Worm (Caenorhabditis elegans) whole organism, mixed stage, embryonic: ENCODE measurements around the gene wdr-83.

Source experiments
- M03D4.4 ChIP-seq: sonication (generic microtip); optimal IDR thresholded peaks from 2 replicates; lab custom pipeline; 2017; ENCODE audit warnings: mild to moderate bottlenecking, missing genetic modification characterization, missing compliant biosample characterization
- bed-3 ChIP-seq: fragments of 200-800 bp; sonication (Bioruptor generic); optimal IDR thresholded peaks from 3 replicates; lab custom pipeline; 2018; ENCODE audit warnings: mild to moderate bottlenecking, missing genetic modification characterization, moderate library complexity, missing compliant biosample characterization
- ceh-43 ChIP-seq: fragments of 200-800 bp; sonication (Bioruptor generic); optimal IDR thresholded peaks from 2 replicates; lab custom pipeline; 2018; ENCODE audit warnings: mild to moderate bottlenecking, missing genetic modification characterization, moderate library complexity, missing compliant biosample characterization
- mab-5 ChIP-seq: fragments of 150-350 bp; optimal IDR thresholded peaks from 2 replicates; lab custom pipeline; 2014; ENCODE audit warnings: missing biosample characterization, missing genetic modification characterization
- mep-1 ChIP-seq: fragments of 150-350 bp; optimal IDR thresholded peaks from 2 replicates; lab custom pipeline; 2017; ENCODE audit warnings: missing biosample characterization, missing genetic modification reagents, missing genetic modification characterization, inconsistent platforms
- nhr-237 ChIP-seq: fragments of 150-350 bp; optimal IDR thresholded peaks from 2 replicates; lab custom pipeline; 2014; ENCODE audit warnings: missing biosample characterization, missing genetic modification characterization
- nhr-28 ChIP-seq: fragments of 150-350 bp; optimal IDR thresholded peaks from 2 replicates; lab custom pipeline; 2014; ENCODE audit warnings: missing biosample characterization, missing genetic modification characterization
- nhr-76 ChIP-seq: sonication (generic microtip); optimal IDR thresholded peaks from 2 replicates; lab custom pipeline; 2017; ENCODE audit warnings: missing biosample characterization, missing genetic modification characterization
- snpc-4 ChIP-seq: fragments of 150-350 bp; optimal IDR thresholded peaks from 2 replicates; lab custom pipeline; 2014; ENCODE audit warnings: missing biosample characterization, missing genetic modification characterization
- sptf-1 ChIP-seq: sonication (generic microtip); optimal IDR thresholded peaks from 2 replicates; lab custom pipeline; 2017; ENCODE audit warnings: mild to moderate bottlenecking, missing genetic modification characterization, moderate library complexity, missing compliant biosample characterization
- unc-39 ChIP-seq: fragments of 150-350 bp; optimal IDR thresholded peaks from 2 replicates; lab custom pipeline; 2014; ENCODE audit warnings: missing biosample characterization, missing genetic modification characterization
- unc-62 ChIP-seq: fragments of 150-350 bp; optimal IDR thresholded peaks from 2 replicates; lab custom pipeline; 2014; ENCODE audit warnings: missing biosample characterization, missing genetic modification reagents, missing genetic modification characterization
- ztf-11 ChIP-seq: fragments of 150-350 bp; optimal IDR thresholded peaks from 2 replicates; lab custom pipeline; 2014; ENCODE audit warnings: missing biosample characterization, missing genetic modification characterization

DNA sequence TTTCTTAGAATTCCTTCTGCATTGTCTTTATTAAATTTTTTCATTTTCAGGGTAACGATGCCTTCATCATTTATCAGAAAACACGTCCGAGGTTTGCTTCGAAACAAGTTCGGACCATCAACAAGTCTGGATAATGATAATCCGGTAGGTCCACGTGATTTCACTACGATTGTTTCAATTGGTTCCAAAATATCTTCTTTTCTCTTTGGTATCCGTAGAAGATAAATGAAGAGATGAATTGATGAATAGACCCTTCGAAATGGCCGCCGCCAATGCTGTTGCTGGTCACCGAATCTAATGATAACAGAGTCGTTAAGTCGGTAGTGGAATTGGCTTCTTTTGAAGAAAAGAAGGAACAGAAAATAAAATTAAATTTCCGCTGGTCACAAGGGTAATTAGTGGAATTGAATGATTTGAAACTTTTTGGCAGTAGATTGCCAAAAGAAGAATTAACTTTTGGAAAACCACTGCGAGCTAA, 18.4 kb upstream of the wdr-83 start, which contains the start of gene F33G12.6:
- TF ChIP-seq snpc-4 (tag; lab: Kevin White, UChicago) (no peak), sptf-1 (tag; lab: Kevin White, UChicago) (no peak), ceh-43 (no peak), nhr-28 (tag; lab: Kevin White, UChicago) (no peak), mab-5 (tag; lab: Kevin White, UChicago) (no peak), nhr-237 (tag; lab: Kevin White, UChicago) (no peak), mep-1 (no peak), M03D4.4 (tag; lab: Kevin White, UChicago) (no peak), ztf-11 (tag; lab: Kevin White, UChicago) (no peak), unc-62 (GFP tag; lab: Kevin White, UChicago) (no peak), nhr-76 (tag; lab: Kevin White, UChicago) (no peak), unc-39 (tag; lab: Kevin White, UChicago) (no peak), bed-3 (GFP tag; lab: Kevin White, UChicago) (no peak)
